Worm (Caenorhabditis elegans): ENCODE results near the gene R02F2.1.

The R02F2.1 gene

DNA sequence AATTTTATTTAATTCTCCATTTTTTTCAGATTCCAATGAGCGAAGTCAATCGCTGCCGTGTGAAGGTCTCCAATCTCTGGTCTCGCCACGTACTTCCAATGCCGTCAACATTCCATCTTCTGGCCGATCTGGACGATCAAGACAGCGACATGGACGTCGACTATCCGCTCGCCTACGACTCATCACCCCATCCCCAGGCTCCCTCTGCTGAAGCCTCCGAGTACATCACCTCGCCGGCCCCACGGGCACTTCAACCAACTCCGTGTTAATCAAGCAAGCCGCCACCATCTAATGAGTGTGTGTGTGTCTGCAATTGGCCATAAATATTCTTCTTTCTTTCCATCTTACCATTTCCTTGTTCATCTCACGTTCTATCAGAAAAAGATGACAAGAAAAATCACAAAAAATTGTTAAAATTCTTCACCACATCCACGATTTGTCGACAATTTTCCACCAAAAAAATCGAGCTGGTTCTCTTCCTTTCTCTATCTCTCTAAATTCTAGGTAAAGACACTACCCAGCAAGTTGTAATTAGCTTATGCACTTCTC, 3.9 kb downstream of the R02F2.1 start:
- TF ChIP-seq C08G9.2 (tag; optimal IDR thresholded peaks at IDR 0.05) (no peak), ceh-9 (tag; optimal IDR thresholded peaks at IDR 0.05) (no peak), tbx-7 (tag; optimal IDR thresholded peaks at IDR 0.05) (no peak), pag-3 (tag; optimal IDR thresholded peaks at IDR 0.05; ENCODE audit: borderline replicate concordance) (no peak), elt-2 (tag; optimal IDR thresholded peaks at IDR 0.05) (no peak), unc-55 (GFP tag; optimal IDR thresholded peaks at IDR 0.05) (no peak), K09A11.1 (tag; optimal IDR thresholded peaks at IDR 0.05; ENCODE audit: insufficient read depth) (no peak), hlh-15 (tag; optimal IDR thresholded peaks at IDR 0.05) (no peak), pqm-1 (tag; optimal IDR thresholded peaks at IDR 0.05) (no peak), ceh-24 (tag; optimal IDR thresholded peaks at IDR 0.05) (no peak), dmd-4 (tag; optimal IDR thresholded peaks at IDR 0.05; ENCODE audit: borderline replicate concordance) (no peak), lim-6 (tag; optimal IDR thresholded peaks at IDR 0.05) (no peak), ceh-19 (GFP tag; optimal IDR thresholded peaks at IDR 0.05) (no peak), tbx-2 (tag; optimal IDR thresholded peaks at IDR 0.05) (no peak), ceh-48 (tag; optimal IDR thresholded peaks at IDR 0.05) (no peak), odd-2 (tag; optimal IDR thresholded peaks at IDR 0.05) (no peak), pha-2 (tag; optimal IDR thresholded peaks at IDR 0.05) (no peak), npax-4 (tag; optimal IDR thresholded peaks at IDR 0.05) (no peak), ceh-2 (tag; optimal IDR thresholded peaks at IDR 0.05) (no peak), T23F11.4 (GFP tag; optimal IDR thresholded peaks at IDR 0.05) (no peak)

DNA sequence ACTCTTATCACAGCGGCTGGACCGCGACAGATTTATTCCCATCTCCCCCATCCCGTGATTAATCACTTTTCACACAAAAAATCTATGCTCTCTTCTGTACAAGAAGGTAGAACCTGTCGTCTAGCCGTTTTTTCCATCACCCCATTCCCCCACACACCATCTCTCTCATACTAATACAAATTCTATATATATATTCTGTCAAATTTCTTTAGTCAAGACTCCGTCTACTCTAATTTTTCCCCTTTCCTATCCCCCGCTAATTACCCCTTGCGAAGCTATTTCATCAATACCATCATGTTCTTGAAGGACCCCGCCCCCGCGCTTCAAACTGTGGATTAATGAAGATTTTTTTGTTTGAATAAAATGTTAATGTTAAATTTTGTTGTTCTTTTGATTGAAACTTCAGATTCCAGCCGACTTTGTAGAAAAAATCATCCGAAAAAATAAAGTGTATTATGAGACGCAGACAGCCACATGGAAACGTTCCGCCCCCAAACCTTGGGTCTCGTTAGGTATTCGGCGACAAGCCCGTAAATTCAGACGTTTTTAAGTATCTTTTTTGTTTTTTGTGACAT, 4.4 kb downstream of the R02F2.1 start:
- TF ChIP-seq unc-86 (tag; optimal IDR thresholded peaks at IDR 0.05) = no peak
- peak; percentile 53 for TF ChIP-seq ama-1 (optimal IDR thresholded peaks at IDR 0.05)
- no peak for TF ChIP-seq fkh-6 (tag; optimal IDR thresholded peaks at IDR 0.05)

DNA sequence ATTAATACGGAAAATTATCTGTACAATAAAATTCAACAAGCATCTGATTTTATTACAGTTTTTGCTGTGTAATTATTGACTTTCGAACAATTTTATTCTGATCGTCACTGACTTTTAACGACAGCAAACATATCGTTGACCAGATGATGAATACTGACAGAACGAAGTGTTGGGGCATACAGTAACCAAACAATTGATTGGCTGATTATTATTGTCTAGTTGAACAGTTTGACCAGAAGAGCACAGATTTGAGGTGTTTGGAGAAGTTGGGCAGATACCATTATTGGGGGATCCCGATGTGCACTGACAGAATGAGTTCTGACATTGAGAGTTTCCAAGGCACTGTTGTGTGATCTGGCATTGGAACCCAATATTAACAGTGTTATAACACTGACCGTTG, 5.3 kb downstream of the R02F2.1 start:
- TF ChIP-seq C38D4.7 (GFP tag; optimal IDR thresholded peaks at IDR 0.05) (no peak), eyg-1 (tag; optimal IDR thresholded peaks at IDR 0.05) (no peak), unc-86 (tag; optimal IDR thresholded peaks at IDR 0.05) (no peak), K02D7.2 (tag; optimal IDR thresholded peaks at IDR 0.05) (no peak), nfya-1 (tag; optimal IDR thresholded peaks at IDR 0.05) (no peak), pat-9 (tag; optimal IDR thresholded peaks at IDR 0.05) (no peak), syd-9 (tag; optimal IDR thresholded peaks at IDR 0.05) (no peak), pag-3 (tag; optimal IDR thresholded peaks at IDR 0.05; ENCODE audit: borderline replicate concordance) (no peak), rnt-1 (tag; optimal IDR thresholded peaks at IDR 0.05) (no peak), ama-1 (optimal IDR thresholded peaks at IDR 0.05) (no peak)

ce11 chrIII:5508669-5509068, 7.0 kb downstream of the R02F2.1 start, which contains the start of gene D1044.7:
Gene D1044.7, minus strand, starts transcription at chrIII:5508769.
- TF ChIP-seq ceh-9 (tag; optimal IDR thresholded peaks at IDR 0.05) = no peak
- TF ChIP-seq pag-3 (tag; optimal IDR thresholded peaks at IDR 0.05; ENCODE audit: borderline replicate concordance) = no peak
- no peak for TF ChIP-seq ceh-45 (GFP tag; IDR thresholded peaks at IDR 0.05)
- TF ChIP-seq T23F11.4 (GFP tag; optimal IDR thresholded peaks at IDR 0.05) = no peak
- no peak for TF ChIP-seq ets-4 (tag; optimal IDR thresholded peaks at IDR 0.05)
- TF ChIP-seq tbx-2 (tag; optimal IDR thresholded peaks at IDR 0.05) = no peak
- no peak for TF ChIP-seq ahr-1 (tag; optimal IDR thresholded peaks at IDR 0.05)
- no peak for TF ChIP-seq nhr-11 (tag; optimal IDR thresholded peaks at IDR 0.05)

ce11 chrIII:5512502-5512901, 10.8 kb downstream of the R02F2.1 start, which contains the start of gene pqn-25:
Gene pqn-25, minus strand, starts transcription at chrIII:5512602.
- TF ChIP-seq ama-1 (optimal IDR thresholded peaks at IDR 0.05) (no peak), Y22D7AL.16 (tag; optimal IDR thresholded peaks at IDR 0.05) (no peak), npax-4 (tag; optimal IDR thresholded peaks at IDR 0.05) (no peak), gmeb-2 (tag; optimal IDR thresholded peaks at IDR 0.05) (no peak)
